Fruit fly (Drosophila melanogaster): ENCODE results near the gene Iml1.

Iml1 gene

dm6 chr3L:1558178-1558788 is 24.4 kb upstream of the Iml1 start, which contains the start of the genes Pex10 and CG12099 (continued):
- TF ChIP-seq cad (GFP tag; optimal IDR thresholded peaks at IDR 0.05) = no peak
- TF ChIP-seq CkIIα-i1 (GFP tag; IDR thresholded peaks at IDR 0.05) = no peak
- TF ChIP-seq CG3281 (GFP tag; optimal IDR thresholded peaks at IDR 0.05) = peak; percentile 85
- TF ChIP-seq bowl (GFP tag; IDR thresholded peaks at IDR 0.05) = peak; percentile 64; the same call in 1 of the 2 replicates
- TF ChIP-seq ssp (GFP tag; IDR thresholded peaks at IDR 0.05) = peak; percentile 86
- TF ChIP-seq Opbp (GFP tag; IDR thresholded peaks at IDR 0.05; ENCODE audit: partially characterized antibody) = peak; percentile 85
- TF ChIP-seq CG30020 (tag; optimal IDR thresholded peaks at IDR 0.05) = peak; percentile 81
- TF ChIP-seq ind (GFP tag; optimal IDR thresholded peaks at IDR 0.05) = peak; percentile 91
- TF ChIP-seq CG34376 (GFP tag; optimal IDR thresholded peaks at IDR 0.05) = peak; percentile 85
- TF ChIP-seq CG8765 (GFP tag; IDR thresholded peaks at IDR 0.05) = peak; percentile 87
- no peak for TF ChIP-seq zf30C (GFP tag; optimal IDR thresholded peaks at IDR 0.05)
- peak; percentile 89 for TF ChIP-seq CG14441 (GFP tag; IDR thresholded peaks at IDR 0.05)
- TF ChIP-seq wor (GFP tag; IDR thresholded peaks at IDR 0.05) = peak; percentile 78
- peak; percentile 86 for TF ChIP-seq CG17328 (GFP tag; IDR thresholded peaks at IDR 0.05)
- TF ChIP-seq CG11695 (GFP tag; IDR thresholded peaks at IDR 0.05) = peak; percentile 84
- peak; percentile 92 for TF ChIP-seq MBD-R2 (GFP tag; IDR thresholded peaks at IDR 0.05)
- peak; percentile 65 for TF ChIP-seq pnt (GFP tag; optimal IDR thresholded peaks at IDR 0.05)
- peak; percentile 61 for TF ChIP-seq dm (GFP tag; optimal IDR thresholded peaks at IDR 0.05)
- peak; percentile 80 for TF ChIP-seq CG13296 (GFP tag; optimal IDR thresholded peaks at IDR 0.05)
- peak; percentile 86 for TF ChIP-seq cas (GFP tag; IDR thresholded peaks at IDR 0.05)
- peak; percentile 38 for TF ChIP-seq Myb (GFP tag; optimal IDR thresholded peaks at IDR 0.05)
- peak; percentile 86 for TF ChIP-seq sens-2 (GFP tag; IDR thresholded peaks at IDR 0.05)
- TF ChIP-seq Optix (GFP tag; IDR thresholded peaks at IDR 0.05) = peak; percentile 92
- TF ChIP-seq CG12744 (GFP tag; optimal IDR thresholded peaks at IDR 0.05) = peak; percentile 28
- TF ChIP-seq fd3F (GFP tag; optimal IDR thresholded peaks at IDR 0.05) = peak; percentile 82
- TF ChIP-seq run (tag; optimal IDR thresholded peaks at IDR 0.05) = peak; percentile 16
- TF ChIP-seq jigr1 (GFP tag; IDR thresholded peaks at IDR 0.05) = peak; percentile 80
- peak; percentile 67 for TF ChIP-seq pum (GFP tag; optimal IDR thresholded peaks at IDR 0.05)
- peak; percentile 60 for TF ChIP-seq CG2875 (GFP tag; optimal IDR thresholded peaks at IDR 0.05)
- TF ChIP-seq Nf-YC (tag; optimal IDR thresholded peaks at IDR 0.05) = peak; percentile 86
- peak; percentile 89 for TF ChIP-seq slou (GFP tag; optimal IDR thresholded peaks at IDR 0.05)
- TF ChIP-seq ase (GFP tag; IDR thresholded peaks at IDR 0.05) = peak; percentile 85
- TF ChIP-seq unc-4 (GFP tag; IDR thresholded peaks at IDR 0.05; ENCODE audit: partially characterized antibody) = peak; percentile 96
- peak; percentile 72 for TF ChIP-seq CG8944 (GFP tag; optimal IDR thresholded peaks at IDR 0.05)
- no peak for TF ChIP-seq CG8089 (GFP tag; optimal IDR thresholded peaks at IDR 0.05)
- peak; percentile 93 for TF ChIP-seq CG11456 (GFP tag; IDR thresholded peaks at IDR 0.05)
- no peak for TF ChIP-seq CG5180 (GFP tag; optimal IDR thresholded peaks at IDR 0.05)
- peak; percentile 91 for TF ChIP-seq Chrac-16 (GFP tag; optimal IDR thresholded peaks at IDR 0.05)
- peak; percentile 92 for TF ChIP-seq CG17829 (tag; optimal IDR thresholded peaks at IDR 0.05)
- TF ChIP-seq bsh (GFP tag; optimal IDR thresholded peaks at IDR 0.05) = peak in 1 of 2 experiments; percentile 81
- no peak for TF ChIP-seq CG7745 (tag; optimal IDR thresholded peaks at IDR 0.05)
- 0 out of 2 replicates have a peak, but pooled peaks have one; percentile 32 for TF ChIP-seq crol (GFP tag; IDR thresholded peaks at IDR 0.05)
- peak; percentile 74 for TF ChIP-seq CG3065 (GFP tag; optimal IDR thresholded peaks at IDR 0.05)
- TF ChIP-seq CG12659 (GFP tag; optimal IDR thresholded peaks at IDR 0.05) = peak; percentile 94
- peak; percentile 83 for TF ChIP-seq CG18764 (GFP tag; optimal IDR thresholded peaks at IDR 0.05)
- TF ChIP-seq CG30403 (GFP tag; optimal IDR thresholded peaks at IDR 0.05) = peak; percentile 96
- peak; percentile 64 for TF ChIP-seq CG31388 (GFP tag; optimal IDR thresholded peaks at IDR 0.05)
- TF ChIP-seq ttk (GFP tag; IDR thresholded peaks at IDR 0.05) = peak; percentile 83
- peak; percentile 84 to 85 for TF ChIP-seq Hr51 (GFP tag; optimal IDR thresholded peaks at IDR 0.05)
- TF ChIP-seq pan (optimal IDR thresholded peaks at IDR 0.05) = no peak
- TF ChIP-seq pan (GFP tag; optimal IDR thresholded peaks at IDR 0.05 in 1 of 2, IDR thresholded peaks at IDR 0.05 in 1 of 2) = peak in 1 of 2 experiments; percentile 89

All from whole organism, embryonic.